Worm (Caenorhabditis elegans): Measurements from ENCODE around the gene W06H8.6.

The W06H8.6 gene

DNA sequence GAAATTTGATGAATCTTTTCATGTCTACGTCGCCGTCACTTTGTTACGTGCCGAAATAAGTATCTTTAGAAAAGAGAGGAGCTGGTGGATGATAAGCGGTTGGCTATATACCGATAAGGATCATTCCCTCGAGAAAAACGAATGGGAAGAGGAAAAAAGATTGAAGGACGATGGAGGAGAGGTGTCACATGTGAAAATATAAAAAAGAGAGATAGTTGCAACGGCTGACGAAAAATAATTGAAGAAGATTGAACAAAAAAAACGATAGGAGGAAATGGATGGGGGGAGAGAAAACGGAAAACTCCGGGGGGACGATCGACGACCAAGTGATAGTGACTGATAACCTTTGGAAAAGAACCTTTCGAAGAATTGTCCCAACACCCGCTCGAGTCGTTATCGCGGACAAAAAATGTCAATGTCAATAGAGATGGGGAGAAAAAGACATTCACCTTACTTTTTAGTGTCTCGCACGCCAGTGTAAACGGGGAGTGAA lies 2.7 kb upstream of the W06H8.6 start (continued):
- peak; percentile 66 for TF ChIP-seq nhr-90 (tag; optimal IDR thresholded peaks at IDR 0.05)
- no peak for TF ChIP-seq B0019.2 (GFP tag; conservative IDR thresholded peaks at IDR 0.05)
- no peak for TF ChIP-seq ztf-28 (GFP tag; IDR thresholded peaks at IDR 0.05)
- TF ChIP-seq madf-8 (GFP tag; conservative IDR thresholded peaks at IDR 0.05): no peak
- no peak for TF ChIP-seq D2030.7 (GFP tag; IDR thresholded peaks at IDR 0.05)
- TF ChIP-seq sdz-38 (tag; optimal IDR thresholded peaks at IDR 0.05): no peak
- no peak for TF ChIP-seq lag-1 (GFP tag; IDR thresholded peaks at IDR 0.05)
- no peak for TF ChIP-seq nhr-179 (tag; optimal IDR thresholded peaks at IDR 0.05)
- TF ChIP-seq hrde-1 (tag; optimal IDR thresholded peaks at IDR 0.05; ENCODE audit: borderline replicate concordance): no peak
- no peak for TF ChIP-seq bed-1 (GFP tag; IDR thresholded peaks at IDR 0.05)
- no peak for TF ChIP-seq aptf-2 (GFP tag; conservative IDR thresholded peaks at IDR 0.05)
- TF ChIP-seq F39B2.1 (GFP tag; IDR thresholded peaks at IDR 0.05): no peak
- TF ChIP-seq nhr-27 (tag; optimal IDR thresholded peaks at IDR 0.05): no peak
- peak; percentile 98 for TF ChIP-seq nhr-80 (tag; optimal IDR thresholded peaks at IDR 0.05)
- peak; percentile 11 for TF ChIP-seq lsl-1 (GFP tag; optimal IDR thresholded peaks at IDR 0.05)
- TF ChIP-seq Y95B8A.8 (GFP tag; IDR thresholded peaks at IDR 0.05): no peak
- no peak; the same call in 1 of the 2 replicates for TF ChIP-seq egrh-3 (GFP tag; IDR thresholded peaks at IDR 0.05)
- TF ChIP-seq him-1 (tag; optimal IDR thresholded peaks at IDR 0.05): no peak
- TF ChIP-seq efl-1 (GFP tag; optimal IDR thresholded peaks at IDR 0.05): no peak
- no peak for TF ChIP-seq bed-2 (GFP tag; IDR thresholded peaks at IDR 0.05)
- TF ChIP-seq Y53F4B.3 (GFP tag; IDR thresholded peaks at IDR 0.05): no peak
- TF ChIP-seq ztf-25 (GFP tag; IDR thresholded peaks at IDR 0.05): no peak
- no peak for TF ChIP-seq nfya-2 (GFP tag; IDR thresholded peaks at IDR 0.05)
- TF ChIP-seq attf-3 (GFP tag; conservative IDR thresholded peaks at IDR 0.05): no peak
- 0 out of 2 replicates have a peak, but pooled peaks have one; percentile 32 for TF ChIP-seq lir-1 (GFP tag; conservative IDR thresholded peaks at IDR 0.05)
- no peak for TF ChIP-seq T07F8.4 (tag; optimal IDR thresholded peaks at IDR 0.05)
- peak; percentile 26; the same call in 1 of the 2 replicates for TF ChIP-seq hmg-1.2 (GFP tag; IDR thresholded peaks at IDR 0.05)
- TF ChIP-seq cebp-2 (GFP tag; IDR thresholded peaks at IDR 0.05): no peak
- no peak for TF ChIP-seq lin-54 (GFP tag; optimal IDR thresholded peaks at IDR 0.05)
- no peak for TF ChIP-seq rpc-1 (optimal IDR thresholded peaks at IDR 0.05)
- TF ChIP-seq rpc-1 (tag; optimal IDR thresholded peaks at IDR 0.05): no peak
- no peak for TF ChIP-seq F55B11.4 (tag; optimal IDR thresholded peaks at IDR 0.05; ENCODE audit: borderline replicate concordance, insufficient read depth)
- TF ChIP-seq K12H6.12 (tag; optimal IDR thresholded peaks at IDR 0.05): no peak
- TF ChIP-seq somi-1 (GFP tag; optimal IDR thresholded peaks at IDR 0.05): peak; percentile 83
- TF ChIP-seq attf-6 (GFP tag; IDR thresholded peaks at IDR 0.05): no peak

DNA sequence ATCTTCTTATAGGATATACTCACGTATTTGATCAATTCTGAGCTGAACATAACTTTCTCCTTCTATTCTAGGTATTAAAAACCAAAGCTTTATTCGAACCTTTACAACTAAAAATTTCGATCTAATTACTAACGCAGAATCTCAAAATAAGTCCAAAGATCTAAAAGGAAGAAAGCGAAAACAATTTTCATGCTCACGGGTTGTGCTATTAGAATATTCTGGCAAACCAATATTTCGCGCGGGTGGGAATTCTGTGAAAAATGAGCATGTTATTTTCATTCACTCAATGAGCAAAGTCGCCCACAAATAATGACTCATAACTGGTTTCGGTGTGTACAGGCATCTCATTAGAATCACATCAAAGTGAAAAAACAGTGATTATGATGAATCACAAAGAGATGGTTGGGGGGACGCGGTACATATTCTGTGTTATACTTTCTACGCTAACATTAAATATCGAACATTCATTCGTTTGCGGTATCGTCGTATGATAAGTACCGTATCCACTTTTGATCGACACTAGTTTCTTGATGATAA lies 2.2 kb upstream of the W06H8.6 start:
- TF ChIP-seq madf-10 (tag; optimal IDR thresholded peaks at IDR 0.05) (no peak), ZK185.1 (tag; optimal IDR thresholded peaks at IDR 0.05; ENCODE audit: poor library complexity, severe bottlenecking) (peak; percentile 41), die-1 (tag; optimal IDR thresholded peaks at IDR 0.05) (no peak), zim-3 (tag; optimal IDR thresholded peaks at IDR 0.05) (peak; percentile 60), lin-35 (GFP tag; optimal IDR thresholded peaks at IDR 0.05) (peak in 1 of 3 experiments; percentile 0)

Data from whole organism, young adult.